Worm (Caenorhabditis elegans) whole organism, mixed stage, embryonic: Measurements from ENCODE around the gene hint-3.

ENCODE experiments used
- cnd-1 ChIP-seq: fragments of 200-800 bp; sonication (Bioruptor generic); optimal IDR thresholded peaks from 2 replicates; lab custom pipeline; 2018; ENCODE audit warnings: mild to moderate bottlenecking, missing genetic modification characterization, missing compliant biosample characterization
- lin-32 ChIP-seq: fragments of 200-800 bp; sonication (Bioruptor generic); optimal IDR thresholded peaks from 2 replicates; lab custom pipeline; 2018; ENCODE audit warnings: mild to moderate bottlenecking, missing genetic modification characterization, missing compliant biosample characterization
- mep-1 ChIP-seq: fragments of 150-350 bp; optimal IDR thresholded peaks from 2 replicates; lab custom pipeline; 2017; ENCODE audit warnings: missing biosample characterization, missing genetic modification reagents, missing genetic modification characterization, inconsistent platforms
- nhr-12 ChIP-seq: fragments of 150-350 bp; optimal IDR thresholded peaks from 2 replicates; lab custom pipeline; 2014; ENCODE audit warnings: missing biosample characterization, missing genetic modification characterization
- nhr-2 ChIP-seq: fragments of 150-350 bp; optimal IDR thresholded peaks from 2 replicates; lab custom pipeline; 2014; ENCODE audit warnings: missing biosample characterization, missing genetic modification characterization
- nhr-237 ChIP-seq: fragments of 150-350 bp; optimal IDR thresholded peaks from 2 replicates; lab custom pipeline; 2014; ENCODE audit warnings: missing biosample characterization, missing genetic modification characterization
- nhr-28 ChIP-seq: fragments of 150-350 bp; optimal IDR thresholded peaks from 2 replicates; lab custom pipeline; 2014; ENCODE audit warnings: missing biosample characterization, missing genetic modification characterization
- nhr-76 ChIP-seq: sonication (generic microtip); optimal IDR thresholded peaks from 2 replicates; lab custom pipeline; 2017; ENCODE audit warnings: missing biosample characterization, missing genetic modification characterization
- pha-4 ChIP-seq: fragments of 150-350 bp; optimal IDR thresholded peaks from 2 replicates; lab custom pipeline; 2018; ENCODE audit warnings: missing biosample characterization, missing genetic modification reagents, missing genetic modification characterization
- snpc-4 ChIP-seq: fragments of 150-350 bp; optimal IDR thresholded peaks from 2 replicates; lab custom pipeline; 2014; ENCODE audit warnings: missing biosample characterization, missing genetic modification characterization
- sptf-1 ChIP-seq: sonication (generic microtip); optimal IDR thresholded peaks from 2 replicates; lab custom pipeline; 2017; ENCODE audit warnings: mild to moderate bottlenecking, missing genetic modification characterization, moderate library complexity, missing compliant biosample characterization
- unc-120 ChIP-seq: sonication (generic microtip); optimal IDR thresholded peaks from 2 replicates; lab custom pipeline; 2017; ENCODE audit warnings: missing genetic modification characterization, missing compliant biosample characterization; ENCODE audit not compliant: poor library complexity, severe bottlenecking
- unc-62 ChIP-seq: fragments of 150-350 bp; optimal IDR thresholded peaks from 2 replicates; lab custom pipeline; 2014; ENCODE audit warnings: missing biosample characterization, missing genetic modification reagents, missing genetic modification characterization
- ztf-11 ChIP-seq: fragments of 150-350 bp; optimal IDR thresholded peaks from 2 replicates; lab custom pipeline; 2014; ENCODE audit warnings: missing biosample characterization, missing genetic modification characterization

- TF ChIP-seq mep-1 (tag; lab: Kevin White, UChicago), result no peak
- TF ChIP-seq unc-120 (tag; lab: Kevin White, UChicago), result no peak
- TF ChIP-seq nhr-12, result no peak
- no peak for TF ChIP-seq nhr-2 (tag; lab: Kevin White, UChicago)
- no peak for TF ChIP-seq nhr-28 (tag; lab: Kevin White, UChicago)
- no peak for TF ChIP-seq pha-4
- TF ChIP-seq ztf-11 (tag; lab: Kevin White, UChicago), result no peak
- no peak for TF ChIP-seq nhr-237 (tag; lab: Kevin White, UChicago)
- no peak for TF ChIP-seq snpc-4 (tag; lab: Kevin White, UChicago)
- no peak for TF ChIP-seq cnd-1 (tag; lab: Kevin White, UChicago)
- TF ChIP-seq lin-32 (GFP tag; lab: Kevin White, UChicago), result no peak
- TF ChIP-seq unc-62 (GFP tag; lab: Kevin White, UChicago), result no peak
- no peak for TF ChIP-seq nhr-76 (tag; lab: Kevin White, UChicago)
- no peak for TF ChIP-seq sptf-1 (tag; lab: Kevin White, UChicago)
Measured at ce11 chrV:7723967-7724544, 36.2 kb upstream of the hint-3 start, which contains the start of the genes ZK105.6 and ZK105.8.
